Worm (Caenorhabditis elegans) whole organism, L1 larva: ENCODE data around the gene T20G5.8.

Source experiments
- lin-13 ChIP-seq: fragments of 150-350 bp; optimal IDR thresholded peaks from 2 replicates; lab custom pipeline; 2014; ENCODE audit warnings: missing biosample characterization, missing genetic modification reagents, missing genetic modification characterization
- lsy-2 ChIP-seq, 2 experiments: fragments of 150-350 bp; optimal IDR thresholded peaks; 2 replicates each; lab custom pipeline; 2014; ENCODE audit warnings: missing biosample characterization in 2 of 2, missing genetic modification characterization in 2 of 2
- nhr-237 ChIP-seq: fragments of 150-350 bp; optimal IDR thresholded peaks from 2 replicates; lab custom pipeline; 2014; ENCODE audit warnings: missing biosample characterization, missing genetic modification characterization
- nhr-28 ChIP-seq: fragments of 150-350 bp; optimal IDR thresholded peaks from 2 replicates; lab custom pipeline; 2014; ENCODE audit warnings: missing biosample characterization, missing genetic modification characterization
- nhr-77 ChIP-seq: fragments of 150-350 bp; optimal IDR thresholded peaks from 2 replicates; lab custom pipeline; 2014; ENCODE audit warnings: missing biosample characterization, missing genetic modification characterization

- TF ChIP-seq lsy-2 (tag; optimal IDR thresholded peaks at IDR 0.05; lab: Kevin White, UChicago): no peak
- TF ChIP-seq nhr-237 (tag; lab: Kevin White, UChicago): no peak
- TF ChIP-seq nhr-77: no peak
- TF ChIP-seq lin-13: no peak
- no peak for TF ChIP-seq nhr-28
These were observed 49.2 kb upstream of the T20G5.8 start for ce11 chrIII:10149910-10150309.
